Worm (Caenorhabditis elegans) whole organism, L1 larva: ENCODE results near the gene F54B3.2.
"Not testable (repeated sequence)": the region's sequence is repeated elsewhere in the genome, so short reads cannot be mapped to it uniquely, and the experiment has no call there.

Experiments used
- aha-1 ChIP-seq: fragments of 150-350 bp; optimal IDR thresholded peaks from 2 replicates; lab custom pipeline; 2014; ENCODE audit warnings: missing biosample characterization, missing genetic modification characterization
- egl-27 ChIP-seq, 2 experiments: fragments of 150-350 bp in 1 of 2; sonication (generic microtip); optimal IDR thresholded peaks; 3 replicates each; lab custom pipeline; 2017 to 2018; ENCODE audit warnings: missing biosample characterization in 2 of 2, missing genetic modification characterization in 2 of 2, missing genetic modification reagents in 2 of 2
- elt-3 ChIP-seq, 6 experiments: fragments of 150-350 bp in 1 of 6; sonication (generic microtip); optimal IDR thresholded peaks; 2 replicates each; lab custom pipeline; 2017 to 2018; ENCODE audit warnings: missing biosample characterization in 6 of 6, missing genetic modification characterization in 6 of 6, inconsistent platforms in 1 of 6
- hpl-2 ChIP-seq: fragments of 150-350 bp; optimal IDR thresholded peaks from 2 replicates; lab custom pipeline; 2014; ENCODE audit warnings: missing biosample characterization, missing genetic modification reagents, missing genetic modification characterization
- mep-1 ChIP-seq: fragments of 150-350 bp; optimal IDR thresholded peaks from 2 replicates; lab custom pipeline; 2014; ENCODE audit warnings: missing biosample characterization, missing genetic modification characterization
- nhr-237 ChIP-seq: fragments of 150-350 bp; optimal IDR thresholded peaks from 2 replicates; lab custom pipeline; 2014; ENCODE audit warnings: missing biosample characterization, missing genetic modification characterization
- nhr-77 ChIP-seq: fragments of 150-350 bp; optimal IDR thresholded peaks from 2 replicates; lab custom pipeline; 2014; ENCODE audit warnings: missing biosample characterization, missing genetic modification characterization
- sptf-1 ChIP-seq: fragments of 150-350 bp; optimal IDR thresholded peaks from 2 replicates; lab custom pipeline; 2014; ENCODE audit warnings: missing biosample characterization, missing genetic modification characterization
- unc-62 ChIP-seq: fragments of 150-350 bp; optimal IDR thresholded peaks from 2 replicates; lab custom pipeline; 2014; ENCODE audit warnings: missing biosample characterization, missing genetic modification reagents, missing genetic modification characterization
- xbp-1 ChIP-seq: sonication (generic microtip); optimal IDR thresholded peaks from 2 replicates; lab custom pipeline; 2016; ENCODE audit warnings: missing genetic modification characterization, missing compliant biosample characterization
- zip-4 ChIP-seq: fragments of 200-800 bp; sonication (Bioruptor generic); optimal IDR thresholded peaks from 2 replicates; lab custom pipeline; 2018; ENCODE audit warnings: mild to moderate bottlenecking, missing genetic modification characterization, moderate library complexity, missing compliant biosample characterization
- ztf-11 ChIP-seq, 2 experiments: sonication (generic microtip); optimal IDR thresholded peaks; 2 replicates each; lab custom pipeline; 2016 to 2017; ENCODE audit warnings: missing genetic modification characterization in 2 of 2, missing biosample characterization in 1 of 2, missing compliant biosample characterization in 1 of 2
- ztf-4 ChIP-seq: fragments of 150-350 bp; optimal IDR thresholded peaks from 2 replicates; lab custom pipeline; 2014; ENCODE audit warnings: missing biosample characterization, missing genetic modification characterization

ce11 chrII:10302141-10302574 lies 32.2 kb upstream of the F54B3.2 start:
- not testable (repeated sequence) for TF ChIP-seq unc-62 (GFP tag; lab: Kevin White, UChicago); ztf-4 (tag; lab: Kevin White, UChicago); sptf-1 (tag; lab: Kevin White, UChicago); egl-27 (tag; optimal IDR thresholded peaks at IDR 0.05; lab: Kevin White, UChicago); ztf-11 (tag; optimal IDR thresholded peaks at IDR 0.05; lab: Kevin White, UChicago); mep-1 (tag; lab: Kevin White, UChicago); nhr-77 (tag; lab: Kevin White, UChicago); zip-4 (GFP tag; lab: Kevin White, UChicago); aha-1 (tag; lab: Kevin White, UChicago); elt-3 (tag; optimal IDR thresholded peaks at IDR 0.05; lab: Kevin White, UChicago); xbp-1; nhr-237; hpl-2 (GFP tag; lab: Kevin White, UChicago)
